Fruit fly (Drosophila melanogaster): ENCODE results near the gene CG3402.

DNA sequence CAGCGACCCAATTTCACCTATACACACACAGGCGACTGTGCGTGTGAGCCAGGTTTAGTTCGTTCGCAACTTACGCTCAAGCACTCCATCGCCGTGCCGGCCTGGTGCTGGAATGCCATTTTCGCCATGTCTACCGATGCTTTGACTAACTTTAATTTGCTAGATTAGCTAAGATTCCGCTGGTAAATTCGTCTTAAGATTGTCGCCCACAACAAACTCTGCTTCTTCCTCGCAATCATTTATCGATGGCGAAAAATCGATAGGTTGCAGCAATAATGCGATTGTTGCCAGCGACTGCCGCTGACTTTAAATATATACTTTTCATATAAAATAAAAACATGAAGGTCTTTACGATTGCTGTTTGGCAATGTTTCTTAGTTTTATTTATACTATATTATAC is at the start of gene CG3402:
- no peak for TF ChIP-seq CTCF (optimal IDR thresholded peaks at IDR 0.05)
- no peak for TF ChIP-seq CG8478 (optimal IDR thresholded peaks at IDR 0.05)

Measured in S2 (cell line).